Fruit fly (Drosophila melanogaster) Kc167 (cell line): ENCODE results near the gene CG1951.

Experiments
- Myc ChIP-seq: fragments of >200 bp; optimal IDR thresholded peaks from 2 replicates; lab custom pipeline; 2017; ENCODE audit warnings: missing external identifiers
- ttk ChIP-seq: sonication (Bioruptor generic); optimal IDR thresholded peaks from 2 replicates; lab custom pipeline; 2017; ENCODE audit warnings: missing external identifiers

- TF ChIP-seq Myc (lab: Kevin White, UChicago), result no peak
- TF ChIP-seq ttk (lab: Kevin White, UChicago), result no peak
These were observed 35.7 kb downstream of the CG1951 start, which contains the start of the genes Cul5 and Bicra for dm6 chr3R:29062717-29063206.
